Fruit fly (Drosophila melanogaster) whole organism, embryonic: Measurements from ENCODE around the gene Ubqn.

Source experiments
- Antp ChIP-seq: fragments of 200-800 bp; sonication (Bioruptor generic); optimal IDR thresholded peaks from 3 replicates; lab custom pipeline; 2016; ENCODE audit warnings: missing biosample characterization, missing genetic modification characterization
- Asciz ChIP-seq: fragments of 200-800 bp; sonication (Bioruptor generic); optimal IDR thresholded peaks from 2 replicates; lab custom pipeline; 2017; ENCODE audit warnings: missing biosample characterization, mild to moderate bottlenecking, missing genetic modification characterization, missing genetic modification reagents
- B-H1 ChIP-seq: fragments of 200-800 bp; sonication (Bioruptor generic); IDR thresholded peaks from 3 replicates; pipeline ENCODE4 v1.3.6; 2022; ENCODE audit warnings: missing biosample characterization, missing genetic modification characterization
- CG10565 ChIP-seq: fragments of 200-800 bp; sonication (Bioruptor generic); optimal IDR thresholded peaks from 3 replicates; lab custom pipeline; 2016; ENCODE audit warnings: missing biosample characterization, mild to moderate bottlenecking, missing genetic modification characterization
- CG11695 ChIP-seq: fragments of 200-800 bp; sonication (Bioruptor generic); IDR thresholded peaks from 3 replicates; pipeline ENCODE4 v1.3.6; 2022; ENCODE audit warnings: missing biosample characterization, missing genetic modification characterization
- CG11723 ChIP-seq: fragments of 200-800 bp; sonication (Bioruptor generic); optimal IDR thresholded peaks from 2 replicates; lab custom pipeline; 2017; ENCODE audit warnings: missing biosample characterization, mild to moderate bottlenecking, missing genetic modification characterization
- CG12104 ChIP-seq: fragments of 200-800 bp; sonication (Bioruptor generic); optimal IDR thresholded peaks from 3 replicates; lab custom pipeline; 2016; ENCODE audit warnings: missing biosample characterization, missing genetic modification characterization
- CG13296 ChIP-seq: fragments of 200-800 bp; sonication (Bioruptor generic); optimal IDR thresholded peaks from 3 replicates; lab custom pipeline; 2018; ENCODE audit warnings: missing biosample characterization, mild to moderate bottlenecking, missing genetic modification characterization
- CG13624 ChIP-seq: fragments of 200-800 bp; sonication (Bioruptor generic); optimal IDR thresholded peaks from 2 replicates; lab custom pipeline; 2016; ENCODE audit warnings: missing biosample characterization, missing genetic modification characterization
- CG15601 ChIP-seq: fragments of 200-800 bp; sonication (Bioruptor generic); optimal IDR thresholded peaks from 3 replicates; lab custom pipeline; 2019; ENCODE audit warnings: missing biosample characterization, mild to moderate bottlenecking, missing genetic modification characterization, moderate library complexity
- CG1603 ChIP-seq: fragments of 200-800 bp; sonication (Bioruptor generic); optimal IDR thresholded peaks from 2 replicates; lab custom pipeline; 2019; ENCODE audit warnings: missing biosample characterization, mild to moderate bottlenecking, missing genetic modification characterization, moderate library complexity
- CG17359 ChIP-seq: fragments of 200-800 bp; sonication (Bioruptor generic); optimal IDR thresholded peaks from 3 replicates; lab custom pipeline; 2018; ENCODE audit warnings: missing biosample characterization, mild to moderate bottlenecking, missing genetic modification characterization, moderate library complexity
- CG17829 ChIP-seq: fragments of 200-800 bp; optimal IDR thresholded peaks from 2 replicates; lab custom pipeline; 2019; ENCODE audit warnings: missing biosample characterization, mild to moderate bottlenecking, missing genetic modification characterization, moderate library complexity
- CG2202 ChIP-seq: fragments of 200-800 bp; sonication (Bioruptor generic); optimal IDR thresholded peaks from 2 replicates; lab custom pipeline; 2018; ENCODE audit warnings: missing biosample characterization, mild to moderate bottlenecking, missing genetic modification characterization
- CG32532 ChIP-seq: fragments of 200-800 bp; sonication (Bioruptor generic); IDR thresholded peaks from 2 replicates; pipeline ENCODE4 v1.3.6; 2022; ENCODE audit warnings: missing biosample characterization, missing genetic modification characterization
- CG4282 ChIP-seq: fragments of 200-800 bp; sonication (Bioruptor generic); optimal IDR thresholded peaks from 2 replicates; lab custom pipeline; 2016; ENCODE audit warnings: missing biosample characterization, missing genetic modification characterization
- CG4328 ChIP-seq: fragments of 200-800 bp; sonication (Bioruptor generic); optimal IDR thresholded peaks from 3 replicates; lab custom pipeline; 2017; ENCODE audit warnings: missing biosample characterization, missing genetic modification reagents, missing genetic modification characterization
- CG8290 ChIP-seq, 3 experiments: fragments of 200-800 bp; sonication (Bioruptor generic); optimal IDR thresholded peaks; 2 replicates each; lab custom pipeline; 2016 to 2019; ENCODE audit warnings: missing biosample characterization in 3 of 3, missing genetic modification characterization in 3 of 3, mild to moderate bottlenecking in 2 of 3, moderate library complexity in 1 of 3
- CG8478 ChIP-seq: fragments of >200 bp; optimal IDR thresholded peaks from 2 replicates; lab custom pipeline; 2018
- CkIIα-i1 ChIP-seq: fragments of 200-800 bp; sonication (Bioruptor generic); IDR thresholded peaks from 2 replicates; pipeline ENCODE4 v1.3.6; 2022; ENCODE audit warnings: missing biosample characterization, missing genetic modification characterization
- Dbx ChIP-seq: fragments of 200-800 bp; sonication (Bioruptor generic); IDR thresholded peaks from 3 replicates; pipeline ENCODE4 v1.3.6; 2022; ENCODE audit warnings: missing biosample characterization, missing genetic modification characterization
- Dek ChIP-seq: fragments of 200-800 bp; sonication (Bioruptor generic); optimal IDR thresholded peaks from 3 replicates; lab custom pipeline; 2019; ENCODE audit warnings: missing biosample characterization, mild to moderate bottlenecking, missing genetic modification characterization, moderate library complexity
- Fer2 ChIP-seq: fragments of 200-800 bp; sonication (Bioruptor generic); optimal IDR thresholded peaks from 2 replicates; lab custom pipeline; 2018; ENCODE audit warnings: missing biosample characterization, mild to moderate bottlenecking, missing genetic modification characterization, moderate library complexity
- HLH54F ChIP-seq: fragments of 200-800 bp; sonication (Bioruptor generic); optimal IDR thresholded peaks from 3 replicates; lab custom pipeline; 2016; ENCODE audit warnings: missing biosample characterization, missing genetic modification characterization
- Hmx ChIP-seq: fragments of 200-800 bp; sonication (Bioruptor generic); optimal IDR thresholded peaks from 2 replicates; lab custom pipeline; 2016; ENCODE audit warnings: missing biosample characterization, missing genetic modification characterization
- Jarid2 ChIP-seq: fragments of 200-800 bp; sonication (Bioruptor generic); optimal IDR thresholded peaks from 3 replicates; lab custom pipeline; 2017; ENCODE audit warnings: mild to moderate bottlenecking, missing biosample characterization, missing genetic modification reagents, missing genetic modification characterization
- MBD-R2 ChIP-seq: fragments of 200-800 bp; sonication (Bioruptor generic); IDR thresholded peaks from 2 replicates; pipeline ENCODE4 v1.3.6; 2022; ENCODE audit warnings: missing biosample characterization, missing genetic modification characterization
- bab2 ChIP-seq: fragments of 200-800 bp; sonication (Bioruptor generic); optimal IDR thresholded peaks from 2 replicates; lab custom pipeline; 2016; ENCODE audit warnings: missing biosample characterization, missing genetic modification characterization
- caup ChIP-seq: fragments of 200-800 bp; sonication (Bioruptor generic); optimal IDR thresholded peaks from 3 replicates; lab custom pipeline; 2017; ENCODE audit warnings: missing biosample characterization, mild to moderate bottlenecking, missing genetic modification characterization, moderate library complexity; ENCODE audit not compliant: severe bottlenecking
- crc ChIP-seq: fragments of 200-800 bp; sonication (Bioruptor generic); optimal IDR thresholded peaks from 2 replicates; lab custom pipeline; 2016; ENCODE audit warnings: missing biosample characterization, missing genetic modification characterization
- crol ChIP-seq: fragments of 200-800 bp; sonication (Bioruptor generic); IDR thresholded peaks from 2 replicates; pipeline ENCODE4 v1.3.6; 2022; ENCODE audit warnings: missing biosample characterization, missing genetic modification characterization
- dm ChIP-seq: fragments of 200-800 bp; sonication (Bioruptor generic); optimal IDR thresholded peaks from 3 replicates; lab custom pipeline; 2016; ENCODE audit warnings: missing biosample characterization, missing genetic modification characterization
- dpn ChIP-seq, 2 experiments: fragments of 200-800 bp; sonication (Bioruptor generic); optimal IDR thresholded peaks; 3 replicates each; lab custom pipeline; 2016; ENCODE audit warnings: missing biosample characterization in 2 of 2, missing genetic modification characterization in 2 of 2
- gem ChIP-seq: fragments of 200-800 bp; sonication (Bioruptor generic); optimal IDR thresholded peaks from 2 replicates; lab custom pipeline; 2019; ENCODE audit warnings: missing biosample characterization, mild to moderate bottlenecking, missing genetic modification characterization, moderate library complexity
- gt ChIP-seq: fragments of 200-800 bp; sonication (Bioruptor generic); IDR thresholded peaks from 2 replicates; pipeline ENCODE4 v1.3.6; 2022; ENCODE audit warnings: missing biosample characterization, missing genetic modification characterization
- hb ChIP-seq: fragments of 200-800 bp; sonication (Bioruptor generic); IDR thresholded peaks from 3 replicates; pipeline ENCODE4 v1.3.6; 2022; ENCODE audit warnings: missing biosample characterization, missing genetic modification characterization; ENCODE audit not compliant: partially characterized antibody
- hth ChIP-seq: fragments of >200 bp; optimal IDR thresholded peaks from 2 replicates; lab custom pipeline; 2017; ENCODE audit warnings: inconsistent platforms
- jing ChIP-seq: fragments of 200-800 bp; sonication (Bioruptor generic); optimal IDR thresholded peaks from 2 replicates; lab custom pipeline; 2018; ENCODE audit warnings: missing biosample characterization, mild to moderate bottlenecking, missing genetic modification characterization
- kah ChIP-seq: fragments of 200-800 bp; sonication (Bioruptor generic); optimal IDR thresholded peaks from 2 replicates; lab custom pipeline; 2018; ENCODE audit warnings: missing biosample characterization, mild to moderate bottlenecking, missing genetic modification characterization
- lmd ChIP-seq: fragments of 200-800 bp; sonication (Bioruptor generic); IDR thresholded peaks from 2 replicates; pipeline ENCODE4 v1.3.6; 2022; ENCODE audit warnings: missing biosample characterization, missing genetic modification characterization
- mam ChIP-seq: fragments of 200-800 bp; sonication (Bioruptor generic); optimal IDR thresholded peaks from 3 replicates; lab custom pipeline; 2016; ENCODE audit warnings: missing biosample characterization, missing genetic modification characterization
- nerfin-2 ChIP-seq: fragments of 200-800 bp; sonication (Bioruptor generic); IDR thresholded peaks from 2 replicates; pipeline ENCODE4 v1.3.6; 2022; ENCODE audit warnings: missing biosample characterization, missing genetic modification characterization; ENCODE audit not compliant: partially characterized antibody
- nmo ChIP-seq: fragments of 200-800 bp; sonication (Bioruptor generic); optimal IDR thresholded peaks from 2 replicates; lab custom pipeline; 2018; ENCODE audit warnings: missing biosample characterization, mild to moderate bottlenecking, missing genetic modification characterization, moderate library complexity
- p53 ChIP-seq: fragments of 200-800 bp; sonication (Bioruptor generic); optimal IDR thresholded peaks from 2 replicates; lab custom pipeline; 2016; ENCODE audit warnings: missing biosample characterization, missing genetic modification characterization
- so ChIP-seq: fragments of 200-800 bp; sonication (Bioruptor generic); IDR thresholded peaks from 3 replicates; pipeline ENCODE4 v1.3.6; 2022; ENCODE audit warnings: missing biosample characterization, missing genetic modification characterization
- stc ChIP-seq: fragments of 200-800 bp; sonication (Bioruptor generic); IDR thresholded peaks from 2 replicates; pipeline ENCODE4 v1.3.6; 2022; ENCODE audit warnings: missing biosample characterization, missing genetic modification characterization
- stwl ChIP-seq: fragments of 200-800 bp; sonication (Bioruptor generic); optimal IDR thresholded peaks from 3 replicates; lab custom pipeline; 2018; ENCODE audit warnings: missing biosample characterization, mild to moderate bottlenecking, missing genetic modification characterization, moderate library complexity
- sug ChIP-seq: fragments of 200-800 bp; optimal IDR thresholded peaks from 2 replicates; lab custom pipeline; 2019; ENCODE audit warnings: missing biosample characterization, mild to moderate bottlenecking, missing genetic modification characterization, moderate library complexity
- tap ChIP-seq: fragments of 200-800 bp; optimal IDR thresholded peaks from 3 replicates; lab custom pipeline; 2019; ENCODE audit warnings: missing biosample characterization, mild to moderate bottlenecking, missing genetic modification characterization, moderate library complexity
- unc-4 ChIP-seq: fragments of 200-800 bp; sonication (Bioruptor generic); IDR thresholded peaks from 2 replicates; pipeline ENCODE4 v1.3.6; 2022; ENCODE audit warnings: missing biosample characterization, missing genetic modification characterization; ENCODE audit not compliant: partially characterized antibody
- wdn ChIP-seq: fragments of 200-800 bp; sonication (Bioruptor generic); IDR thresholded peaks from 2 replicates; pipeline ENCODE4 v1.3.6; 2022; ENCODE audit warnings: missing biosample characterization, missing genetic modification characterization
- zf30C ChIP-seq: fragments of 200-800 bp; sonication (Bioruptor generic); optimal IDR thresholded peaks from 3 replicates; lab custom pipeline; 2018; ENCODE audit warnings: missing biosample characterization, mild to moderate bottlenecking, missing genetic modification characterization

Gene Ubqn

DNA sequence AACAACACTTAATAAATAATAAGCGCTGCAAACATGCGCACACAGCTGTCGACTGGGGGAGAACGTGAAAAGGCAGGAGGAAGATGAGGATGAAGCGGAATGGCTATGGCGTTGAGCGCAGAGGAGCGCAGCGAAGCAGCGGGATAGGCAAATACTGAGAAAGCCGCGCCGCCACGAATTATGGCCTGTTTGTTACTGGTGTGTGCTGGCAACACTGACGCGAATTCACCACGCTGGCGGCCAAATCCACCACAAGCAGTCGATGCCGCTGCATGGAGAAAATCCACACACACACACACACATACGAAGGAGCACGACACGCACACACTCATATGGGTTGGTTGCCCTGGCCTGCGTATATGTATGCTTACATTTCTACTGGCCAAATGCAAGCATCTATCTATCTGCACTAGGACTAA, 46.6 kb upstream of the Ubqn start (continued):
- TF ChIP-seq gem (tag; lab: Kevin White, UChicago) (no peak), CG11695 (peak; percentile 9; the same call in 1 of the 3 replicates), CG4328 (GFP tag; lab: Kevin White, UChicago) (no peak), nerfin-2 (no peak), Fer2 (tag; lab: Kevin White, UChicago) (no peak), CkIIα-i1 (GFP tag; lab: Robert Waterston, UW) (no peak), CG15601 (tag; lab: Kevin White, UChicago) (no peak), mam (GFP tag; lab: Kevin White, UChicago) (no peak), Asciz (GFP tag; lab: Kevin White, UChicago) (no peak), CG8478 (lab: Kevin White, UChicago) (peak; percentile 98), Hmx (GFP tag; lab: Kevin White, UChicago) (no peak), CG8290 (GFP tag; optimal IDR thresholded peaks at IDR 0.05; lab: Kevin White, UChicago) (no peak), CG8290 (tag; optimal IDR thresholded peaks at IDR 0.05; lab: Kevin White, UChicago) (no peak), B-H1 (GFP tag; lab: Robert Waterston, UW) (no peak), crc (no peak), sug (no peak), hth (lab: Kevin White, UChicago) (no peak), caup (no peak), stc (no peak), wdn (GFP tag; lab: Robert Waterston, UW) (no peak), CG32532 (GFP tag; lab: Robert Waterston, UW) (peak; percentile 27; the same call in 1 of the 2 replicates), CG12104 (GFP tag; lab: Kevin White, UChicago) (no peak), zf30C (GFP tag; lab: Kevin White, UChicago) (no peak), Jarid2 (GFP tag; lab: Kevin White, UChicago) (no peak), crol (GFP tag; lab: Robert Waterston, UW) (peak; percentile 80), hb (no peak), HLH54F (no peak), CG13296 (no peak), CG11723 (GFP tag; lab: Kevin White, UChicago) (peak; percentile 22), CG17829 (tag; lab: Kevin White, UChicago) (no peak), CG2202 (tag; lab: Kevin White, UChicago) (no peak), CG10565 (GFP tag; lab: Kevin White, UChicago) (no peak), gt (GFP tag; lab: Robert Waterston, UW) (no peak), bab2 (no peak), dm (GFP tag; lab: Kevin White, UChicago) (no peak), tap (no peak), Antp (GFP tag; lab: Kevin White, UChicago) (no peak), p53 (GFP tag; lab: Kevin White, UChicago) (no peak), jing (GFP tag; lab: Kevin White, UChicago) (no peak), Dek (no peak), lmd (GFP tag; lab: Robert Waterston, UW) (no peak), kah (GFP tag; lab: Kevin White, UChicago) (no peak), CG13624 (GFP tag; lab: Kevin White, UChicago) (no peak), stwl (peak; percentile 7), so (no peak), nmo (no peak), MBD-R2 (GFP tag; lab: Robert Waterston, UW) (peak; percentile 17; the same call in 1 of the 2 replicates), CG17359 (tag; lab: Kevin White, UChicago) (no peak), dpn (GFP tag; optimal IDR thresholded peaks at IDR 0.05; lab: Kevin White, UChicago) (no peak), unc-4 (GFP tag; lab: Robert Waterston, UW) (no peak), CG4282 (GFP tag; lab: Kevin White, UChicago) (no peak), CG1603 (tag; lab: Kevin White, UChicago) (no peak), Dbx (GFP tag; lab: Robert Waterston, UW) (no peak)
